ENCODE assay signal across 3 fruit fly cellular contexts in the genomic region with DNA sequence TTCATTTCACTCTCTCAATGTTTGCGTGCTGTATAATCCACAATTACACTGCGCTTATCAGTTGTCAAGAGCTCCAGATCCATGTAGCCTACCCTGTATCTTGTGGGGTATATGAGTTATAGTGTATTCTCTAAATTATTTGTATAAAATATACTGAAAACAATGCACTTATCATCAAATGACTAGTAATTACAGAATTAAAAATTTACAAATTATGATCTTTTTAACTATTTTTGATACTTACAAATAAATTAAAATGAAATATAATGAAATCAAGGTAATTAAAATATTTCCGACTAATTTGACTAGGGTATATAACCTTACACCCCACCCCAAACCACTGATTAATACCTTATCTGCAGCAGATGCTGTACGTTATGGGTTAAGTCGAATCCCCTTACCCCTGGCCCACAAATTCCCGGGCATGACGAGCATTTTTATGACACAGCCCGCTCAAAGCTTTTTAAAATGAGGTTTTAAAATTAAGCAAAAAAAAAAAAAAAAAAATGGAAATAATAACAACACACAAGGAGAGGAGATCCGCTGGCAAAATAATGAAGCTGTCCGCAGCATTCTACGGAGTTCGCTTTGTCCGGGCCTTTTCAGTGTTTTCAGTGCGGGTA.
TF ChIP-seq lines count a peak whose summit lies in the region.

No protein-coding gene starts in this region.

TF ChIP-seq in whole organism, embryonic, 481 proteins besides CTCF, POLR2A, EP300 and RAD21 (continued from another document and continues in another):
- TF ChIP-seq CG2889 (GFP tag; IDR thresholded peaks at IDR 0.05; lab: Robert Waterston, UW) (no peak), dm (GFP tag; optimal IDR thresholded peaks at IDR 0.05; lab: Kevin White, UChicago) (no peak), Dek (tag; optimal IDR thresholded peaks at IDR 0.05; lab: Kevin White, UChicago) (no peak), Ptx1 (GFP tag; IDR thresholded peaks at IDR 0.05; lab: Robert Waterston, UW) (peak; percentile 64), CG34376 (GFP tag; optimal IDR thresholded peaks at IDR 0.05; lab: Kevin White, UChicago) (no peak), CG11085 (GFP tag; IDR thresholded peaks at IDR 0.05; lab: Robert Waterston, UW) (no peak), CG15601 (tag; optimal IDR thresholded peaks at IDR 0.05; lab: Kevin White, UChicago) (peak; percentile 31), CG7556 (GFP tag; optimal IDR thresholded peaks at IDR 0.05; lab: Kevin White, UChicago) (peak; percentile 42), CG10565 (GFP tag; optimal IDR thresholded peaks at IDR 0.05; lab: Kevin White, UChicago) (no peak), Chrac-16 (GFP tag; optimal IDR thresholded peaks at IDR 0.05; lab: Kevin White, UChicago) (no peak), Rx (GFP tag; IDR thresholded peaks at IDR 0.05; lab: Robert Waterston, UW) (no peak), Ets65A (GFP tag; lab: Kevin White, UChicago) (no peak), CG10267 (tag; optimal IDR thresholded peaks at IDR 0.05; lab: Kevin White, UChicago) (peak; percentile 24), tgo (GFP tag; IDR thresholded peaks at IDR 0.05; lab: Robert Waterston, UW) (peak; percentile 48; the same call in 2 of the 3 replicates), tin (GFP tag; optimal IDR thresholded peaks at IDR 0.05; lab: Kevin White, UChicago) (no peak), CG17328 (GFP tag; IDR thresholded peaks at IDR 0.05; lab: Robert Waterston, UW) (no peak), Atf-2 (GFP tag; optimal IDR thresholded peaks at IDR 0.05; lab: Kevin White, UChicago) (no peak), CG7745 (tag; optimal IDR thresholded peaks at IDR 0.05; lab: Kevin White, UChicago) (no peak), NK7.1 (GFP tag; optimal IDR thresholded peaks at IDR 0.05; lab: Kevin White, UChicago) (no peak), CG8924 (tag; optimal IDR thresholded peaks at IDR 0.05; lab: Kevin White, UChicago) (peak; percentile 22), CG13424 (tag; optimal IDR thresholded peaks at IDR 0.05; lab: Kevin White, UChicago) (peak; percentile 52), dysf (GFP tag; IDR thresholded peaks at IDR 0.05; lab: Robert Waterston, UW) (no peak), yki (optimal IDR thresholded peaks at IDR 0.05; lab: Kevin White, UChicago) (no peak), sisA (GFP tag; IDR thresholded peaks at IDR 0.05; lab: Robert Waterston, UW) (no peak), CG7928 (GFP tag; optimal IDR thresholded peaks at IDR 0.05; lab: Kevin White, UChicago) (no peak), lab (GFP tag; optimal IDR thresholded peaks at IDR 0.05; lab: Kevin White, UChicago) (peak; percentile 24), dimm (GFP tag; IDR thresholded peaks at IDR 0.05; lab: Robert Waterston, UW) (no peak), zf30C (GFP tag; optimal IDR thresholded peaks at IDR 0.05; lab: Kevin White, UChicago) (no peak), dan (GFP tag; IDR thresholded peaks at IDR 0.05; lab: Robert Waterston, UW) (no peak), slbo (GFP tag; IDR thresholded peaks at IDR 0.05; lab: Robert Waterston, UW) (no peak), mam (GFP tag; optimal IDR thresholded peaks at IDR 0.05; lab: Kevin White, UChicago) (no peak), CG30403 (GFP tag; optimal IDR thresholded peaks at IDR 0.05; lab: Kevin White, UChicago) (no peak), bigmax (GFP tag; optimal IDR thresholded peaks at IDR 0.05; lab: Kevin White, UChicago) (no peak), org-1 (GFP tag; optimal IDR thresholded peaks at IDR 0.05; lab: Kevin White, UChicago) (no peak), CG9727 (GFP tag; optimal IDR thresholded peaks at IDR 0.05; lab: Kevin White, UChicago) (peak; percentile 26), ham (GFP tag; IDR thresholded peaks at IDR 0.05; lab: Robert Waterston, UW) (no peak), tap (tag; optimal IDR thresholded peaks at IDR 0.05; lab: Kevin White, UChicago) (peak; percentile 2), Aef1 (GFP tag; IDR thresholded peaks at IDR 0.05; lab: Robert Waterston, UW) (no peak), NFAT (GFP tag; IDR thresholded peaks at IDR 0.05; lab: Robert Waterston, UW) (no peak), salm (tag; optimal IDR thresholded peaks at IDR 0.05; lab: Kevin White, UChicago) (no peak), C15 (GFP tag; IDR thresholded peaks at IDR 0.05; lab: Robert Waterston, UW) (no peak), gsb-n (tag; optimal IDR thresholded peaks at IDR 0.05; lab: Kevin White, UChicago) (peak; percentile 29), ranshi (GFP tag; IDR thresholded peaks at IDR 0.05; lab: Robert Waterston, UW) (no peak; the same call in 1 of the 2 replicates), pb (GFP tag; optimal IDR thresholded peaks at IDR 0.05; lab: Kevin White, UChicago) (no peak)

TF ChIP-seq in whole organism, prepupa, 60 proteins besides CTCF, POLR2A, EP300 and RAD21 (continued from another document):
- TF ChIP-seq CG16779 (tag; optimal IDR thresholded peaks at IDR 0.05; lab: Kevin White, UChicago) (no peak), Hr4 (GFP tag; optimal IDR thresholded peaks at IDR 0.05; lab: Kevin White, UChicago) (no peak), Ets96B (tag; optimal IDR thresholded peaks at IDR 0.05; lab: Kevin White, UChicago) (peak; percentile 31), Eip75B (GFP tag; optimal IDR thresholded peaks at IDR 0.05; lab: Kevin White, UChicago) (no peak), CG3032 (tag; optimal IDR thresholded peaks at IDR 0.05; lab: Kevin White, UChicago) (peak; percentile 16), eg (GFP tag; IDR thresholded peaks at IDR 0.05; lab: Robert Waterston, UW) (peak; percentile 49; the same call in 2 of the 3 replicates), lz (GFP tag; optimal IDR thresholded peaks at IDR 0.05; lab: Kevin White, UChicago) (no peak), CG34406 (GFP tag; optimal IDR thresholded peaks at IDR 0.05; lab: Kevin White, UChicago) (peak; percentile 14), CG32006 (GFP tag; optimal IDR thresholded peaks at IDR 0.05; lab: Kevin White, UChicago) (peak; percentile 9), Blimp-1 (GFP tag; optimal IDR thresholded peaks at IDR 0.05; lab: Kevin White, UChicago) (no peak), CG15336 (GFP tag; IDR thresholded peaks at IDR 0.05; lab: Robert Waterston, UW) (no peak), OdsH (GFP tag; optimal IDR thresholded peaks at IDR 0.05; lab: Kevin White, UChicago) (peak; percentile 12), Sox14 (GFP tag; optimal IDR thresholded peaks at IDR 0.05; lab: Kevin White, UChicago) (no peak), CG6163 (GFP tag; IDR thresholded peaks at IDR 0.05; lab: Robert Waterston, UW) (no peak), svp (GFP tag; lab: Kevin White, UChicago) (peak; percentile 96), CG6276 (GFP tag; optimal IDR thresholded peaks at IDR 0.05; lab: Kevin White, UChicago) (no peak), cyc (GFP tag; optimal IDR thresholded peaks at IDR 0.05; lab: Kevin White, UChicago) (no peak), CG6808 (GFP tag; optimal IDR thresholded peaks at IDR 0.05; lab: Kevin White, UChicago) (no peak), CG31627 (GFP tag; optimal IDR thresholded peaks at IDR 0.05; lab: Kevin White, UChicago) (no peak), acj6 (GFP tag; optimal IDR thresholded peaks at IDR 0.05; lab: Kevin White, UChicago) (no peak), CG1621 (tag; optimal IDR thresholded peaks at IDR 0.05; lab: Kevin White, UChicago) (no peak), fkh (GFP tag; optimal IDR thresholded peaks at IDR 0.05; lab: Kevin White, UChicago) (no peak), Sox102F (GFP tag; optimal IDR thresholded peaks at IDR 0.05; lab: Kevin White, UChicago) (no peak), CG11762 (GFP tag; optimal IDR thresholded peaks at IDR 0.05; lab: Kevin White, UChicago; ENCODE audit: insufficient read depth) (no peak), CG9139 (GFP tag; optimal IDR thresholded peaks at IDR 0.05; lab: Kevin White, UChicago) (no peak), CG8319 (GFP tag; optimal IDR thresholded peaks at IDR 0.05; lab: Kevin White, UChicago) (no peak), Met (GFP tag; optimal IDR thresholded peaks at IDR 0.05; lab: Kevin White, UChicago) (no peak), esn (GFP tag; optimal IDR thresholded peaks at IDR 0.05; lab: Kevin White, UChicago) (peak; percentile 14), CG4318 (GFP tag; optimal IDR thresholded peaks at IDR 0.05; lab: Kevin White, UChicago) (no peak), achi (GFP tag; optimal IDR thresholded peaks at IDR 0.05; lab: Kevin White, UChicago) (no peak), Lpt (GFP tag; optimal IDR thresholded peaks at IDR 0.05; lab: Kevin White, UChicago) (no peak), fd85E (GFP tag; optimal IDR thresholded peaks at IDR 0.05; lab: Kevin White, UChicago) (no peak), fd59A (GFP tag; optimal IDR thresholded peaks at IDR 0.05; lab: Kevin White, UChicago) (no peak), topi (GFP tag; optimal IDR thresholded peaks at IDR 0.05; lab: Kevin White, UChicago) (no peak), vri (GFP tag; optimal IDR thresholded peaks at IDR 0.05; lab: Kevin White, UChicago) (no peak), dsx (GFP tag; optimal IDR thresholded peaks at IDR 0.05; lab: Kevin White, UChicago; ENCODE audit: poor library complexity, severe bottlenecking) (no peak), CG3919 (GFP tag; optimal IDR thresholded peaks at IDR 0.05; lab: Kevin White, UChicago) (no peak), net (GFP tag; optimal IDR thresholded peaks at IDR 0.05; lab: Kevin White, UChicago) (no peak), salr (GFP tag; optimal IDR thresholded peaks at IDR 0.05; lab: Kevin White, UChicago) (no peak), CG8632 (GFP tag; optimal IDR thresholded peaks at IDR 0.05; lab: Kevin White, UChicago) (no peak), Smox (GFP tag; optimal IDR thresholded peaks at IDR 0.05; lab: Kevin White, UChicago) (peak; percentile 12), CG6854 (GFP tag; optimal IDR thresholded peaks at IDR 0.05; lab: Kevin White, UChicago) (no peak)

TF ChIP-seq in whole organism, pupa, 21 proteins besides CTCF, POLR2A, EP300 and RAD21 (continued from another document):
- peak; percentile 39 for TF ChIP-seq CG15710 (tag; optimal IDR thresholded peaks at IDR 0.05; lab: Kevin White, UChicago)
- TF ChIP-seq Snoo (tag; optimal IDR thresholded peaks at IDR 0.05; lab: Kevin White, UChicago): peak; percentile 13
- TF ChIP-seq CG17806 (tag; optimal IDR thresholded peaks at IDR 0.05; lab: Kevin White, UChicago): no peak
